Worm (Caenorhabditis elegans) whole organism, dauer: ENCODE data around the gene F58G6.3.

Experiments used
- unc-62 ChIP-seq: sonication (generic microtip); optimal IDR thresholded peaks from 2 replicates; lab custom pipeline; 2017; ENCODE audit warnings: missing biosample characterization, missing genetic modification reagents, missing genetic modification characterization

Gene F58G6.3

ce11 chrIV:9631579-9631978, 21.8 kb upstream of the F58G6.3 start:
- TF ChIP-seq unc-62 (GFP tag; lab: Kevin White, UChicago): no peak

- TF ChIP-seq unc-62 (GFP tag; lab: Kevin White, UChicago): no peak
Measured at ce11 chrIV:9632094-9632493, 21.2 kb upstream of the F58G6.3 start.

DNA sequence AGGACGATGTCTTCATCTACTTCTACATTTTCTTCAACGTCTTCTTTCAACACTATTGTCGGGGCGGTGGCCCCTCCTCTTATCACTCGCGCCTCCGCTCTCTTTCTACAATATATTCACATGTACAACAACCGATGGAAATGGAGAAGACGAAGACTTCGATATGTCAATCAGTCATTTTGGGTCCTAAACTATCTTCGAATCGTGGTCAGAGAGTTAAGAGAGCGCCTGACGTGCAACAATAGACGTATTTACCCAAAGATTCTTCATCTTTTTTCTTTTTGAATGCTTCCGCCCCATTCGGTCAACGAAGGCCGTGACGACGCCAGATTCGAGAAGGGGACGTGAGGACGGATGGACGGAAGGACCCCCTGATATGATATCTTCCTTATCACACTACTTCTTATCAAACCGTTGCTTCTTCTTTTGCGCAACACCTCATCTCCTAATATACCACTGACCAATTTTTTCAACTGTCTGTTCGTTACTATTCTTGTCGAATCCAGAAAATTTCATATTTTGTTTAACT, 20.3 kb upstream of the F58G6.3 start:
- TF ChIP-seq unc-62 (GFP tag; lab: Kevin White, UChicago): no peak

DNA sequence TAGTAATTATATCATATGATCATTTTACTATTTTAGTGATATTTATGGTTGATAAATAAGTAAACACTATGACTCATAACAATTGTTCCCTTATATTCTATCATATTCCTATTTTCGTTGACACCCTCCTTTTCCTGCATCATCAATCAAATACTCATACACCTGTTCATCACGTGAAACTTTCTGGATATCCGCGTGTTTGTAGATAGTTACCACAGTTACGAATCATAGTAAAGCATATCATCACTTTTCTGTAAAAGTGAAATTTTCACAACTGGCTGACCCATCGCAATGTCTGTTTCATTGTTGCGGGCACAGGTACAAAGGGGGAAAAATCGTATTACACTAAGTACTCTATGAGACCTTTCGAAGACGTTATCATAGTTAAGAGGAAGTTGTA, 19.4 kb upstream of the F58G6.3 start:
- TF ChIP-seq unc-62 (GFP tag; lab: Kevin White, UChicago): no peak

ce11 chrIV:9634848-9635247, 18.5 kb upstream of the F58G6.3 start, which contains the start of gene mca-1:
Gene mca-1, minus strand, starts transcription at chrIV:9634948.
- no peak for TF ChIP-seq unc-62 (GFP tag; lab: Kevin White, UChicago)

DNA sequence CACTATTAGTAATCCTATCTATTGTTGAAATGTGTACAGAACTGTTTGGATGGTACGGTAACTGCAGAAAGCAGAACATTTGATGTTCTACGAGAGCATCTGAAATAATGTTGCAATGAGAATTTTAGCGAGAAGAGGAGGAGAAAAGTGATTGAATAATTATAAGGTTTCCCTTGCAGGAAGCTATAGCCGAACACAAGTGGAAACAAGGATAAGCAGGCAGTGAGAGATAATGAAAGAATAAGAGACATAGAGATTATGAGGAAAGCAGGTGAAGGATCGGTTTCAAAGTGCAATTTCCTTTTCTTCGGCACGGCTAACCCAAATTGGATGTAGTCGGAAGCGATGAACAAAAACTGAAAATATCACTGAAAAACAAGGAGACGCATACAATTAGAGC, 11.4 kb upstream of the F58G6.3 start, which contains the start of gene del-2:
TSS of gene del-2 (minus strand) at position 101 of the 400 bp plus-strand sequence.
- TF ChIP-seq unc-62 (GFP tag; lab: Kevin White, UChicago): no peak

- no peak for TF ChIP-seq unc-62 (GFP tag; lab: Kevin White, UChicago)
Measured at ce11 chrIV:9643188-9643587, 10.1 kb upstream of the F58G6.3 start, which contains the start of gene degl-2. Gene degl-2, plus strand, starts transcription at chrIV:9643488.

DNA sequence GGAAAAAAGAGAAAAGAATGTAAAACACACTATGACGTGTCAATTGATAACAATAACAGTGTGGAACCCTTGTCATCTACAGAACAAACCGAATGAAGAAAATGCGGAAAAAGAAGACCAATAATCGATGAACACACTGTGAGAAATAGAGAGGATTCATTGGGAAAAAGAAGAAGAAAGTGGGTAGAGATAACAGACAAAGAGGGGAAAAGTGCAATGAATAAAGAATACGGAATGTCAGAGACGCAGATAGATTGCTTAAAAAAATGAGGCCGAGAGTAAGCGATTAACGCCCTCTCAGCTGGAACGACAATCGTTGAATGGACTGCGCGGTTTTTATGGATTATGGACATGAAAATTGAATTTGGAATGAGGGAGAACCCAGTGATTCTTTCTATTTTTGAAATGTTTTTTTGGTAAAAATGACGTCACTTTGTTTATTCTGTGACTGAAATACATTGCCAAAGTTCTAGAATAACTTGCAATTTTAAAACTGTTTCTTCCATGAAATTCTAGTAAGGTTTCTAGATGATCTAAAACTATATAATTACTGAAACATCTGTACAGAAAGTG, 5.5 kb upstream of the F58G6.3 start, which contains the start of gene amph-1:
TSS of gene amph-1 (minus strand) at position 85 of the 573 bp plus-strand sequence.
- TF ChIP-seq unc-62 (GFP tag; lab: Kevin White, UChicago): no peak

DNA sequence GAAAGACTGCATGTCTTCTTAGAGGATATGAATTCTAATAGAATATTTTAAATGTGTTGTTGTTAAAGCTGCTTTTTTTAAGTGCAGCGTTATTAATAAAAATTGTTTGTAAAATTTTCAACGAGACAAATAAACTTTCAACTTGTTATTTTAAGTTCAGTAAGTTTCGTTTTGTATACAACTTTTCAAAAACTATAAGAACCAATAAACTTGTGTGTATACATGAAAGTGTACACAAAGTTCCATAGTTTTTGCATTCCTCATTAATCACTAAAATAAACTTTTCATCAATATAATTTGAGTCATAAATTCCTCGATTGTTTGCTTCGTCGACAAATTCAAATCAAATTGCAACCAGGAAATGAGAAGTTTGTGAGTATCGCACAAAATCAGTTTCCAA, 4.7 kb upstream of the F58G6.3 start, which contains the start of gene srm-3:
TSS of gene srm-3 (plus strand) at position 301 of the 400 bp plus-strand sequence.
- TF ChIP-seq unc-62 (GFP tag; lab: Kevin White, UChicago): no peak

- TF ChIP-seq unc-62 (GFP tag; lab: Kevin White, UChicago): no peak
Measured at ce11 chrIV:9651234-9651633, 2.1 kb upstream of the F58G6.3 start, which contains the start of gene chca-1. Gene chca-1, plus strand, starts transcription at chrIV:9651394.

DNA sequence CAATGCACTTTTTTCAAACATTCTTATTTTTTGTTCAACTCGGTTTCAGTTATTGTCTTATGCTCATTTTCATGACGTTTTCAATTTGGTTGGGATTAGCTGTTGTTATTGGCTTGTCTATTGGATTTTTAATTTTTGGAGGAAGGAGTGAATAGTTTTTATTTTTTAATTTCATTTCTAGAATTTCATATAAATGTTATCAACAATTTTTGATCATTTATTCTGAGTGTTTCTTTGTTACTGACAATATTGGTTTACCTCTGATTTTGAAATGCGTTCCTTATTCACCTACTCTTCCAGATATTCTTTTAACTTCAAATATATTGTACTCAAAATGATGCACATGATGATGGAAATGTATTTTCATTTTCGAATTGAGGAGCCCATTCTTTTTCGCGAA, 682 bp downstream of the F58G6.3 start, which contains the start of gene F58G6.7:
TSS of gene F58G6.7 (plus strand) at position 301 of the 400 bp plus-strand sequence.
- no peak for TF ChIP-seq unc-62 (GFP tag; lab: Kevin White, UChicago)

DNA sequence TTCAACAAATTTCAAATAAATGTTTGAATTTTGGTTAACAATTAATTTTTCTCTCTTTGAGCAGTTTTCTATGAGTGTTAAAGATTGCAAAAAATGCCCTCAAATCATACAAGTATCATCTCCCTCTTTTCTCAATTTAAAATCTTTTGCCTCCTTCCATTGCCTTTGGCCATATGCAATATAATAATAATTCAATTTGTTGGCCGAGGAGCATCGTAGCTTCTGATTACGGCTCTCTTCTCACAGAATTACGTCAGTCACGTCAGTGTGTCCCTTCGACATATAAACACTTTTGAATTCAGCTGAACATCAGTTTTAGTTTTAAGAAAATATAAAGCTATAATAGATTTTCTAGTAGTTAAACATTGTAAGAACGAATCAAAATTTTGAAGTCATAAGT, 2.2 kb downstream of the F58G6.3 start:
- TF ChIP-seq unc-62 (GFP tag; lab: Kevin White, UChicago): no peak

- no peak for TF ChIP-seq unc-62 (GFP tag; lab: Kevin White, UChicago)
Measured at ce11 chrIV:9657753-9658152, 4.4 kb downstream of the F58G6.3 start, which contains the start of gene acc-1. Gene acc-1, plus strand, starts transcription at chrIV:9658053.

DNA sequence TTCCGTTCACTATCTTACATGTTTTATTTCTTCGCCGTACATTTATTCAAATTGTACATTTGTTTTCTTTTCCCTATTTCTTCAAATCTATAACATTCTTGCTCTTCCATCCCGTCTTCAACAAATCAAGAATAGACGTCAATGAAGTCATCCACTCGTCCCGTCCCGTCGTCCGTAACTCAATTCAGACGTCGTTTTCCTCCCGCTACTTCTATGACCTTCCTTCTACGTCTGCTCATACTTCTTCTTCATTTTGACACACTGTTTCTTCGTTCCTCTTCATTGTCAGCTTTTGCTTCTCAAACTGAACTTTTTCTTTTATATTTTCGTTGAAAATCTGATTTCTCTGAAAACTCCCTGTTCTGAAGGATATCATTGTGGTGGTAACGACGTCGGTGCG, 6.7 kb downstream of the F58G6.3 start:
- TF ChIP-seq unc-62 (GFP tag; lab: Kevin White, UChicago): no peak

DNA sequence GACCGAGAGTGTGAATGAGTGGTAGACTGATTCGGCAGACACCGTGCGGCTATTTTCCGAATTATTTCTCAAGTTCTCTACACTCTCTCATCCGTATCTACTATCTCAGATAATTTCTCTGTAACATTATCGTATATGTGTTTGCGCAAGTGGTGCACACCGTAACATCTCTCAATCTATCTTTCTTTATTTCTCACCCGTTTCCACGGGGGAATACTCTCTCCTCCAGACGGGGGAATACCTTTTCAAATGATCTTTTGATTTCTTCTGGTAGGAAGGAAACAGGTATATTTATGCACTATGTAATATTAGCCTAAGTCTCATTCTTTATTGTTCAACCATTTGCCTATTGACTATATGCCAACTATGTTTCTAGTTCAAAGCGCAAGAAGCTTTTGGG, 13.7 kb downstream of the F58G6.3 start:
- no peak for TF ChIP-seq unc-62 (GFP tag; lab: Kevin White, UChicago)

ce11 chrIV:9668103-9668672, 14.9 kb downstream of the F58G6.3 start:
- TF ChIP-seq unc-62 (GFP tag; lab: Kevin White, UChicago): no peak
